Worm (Caenorhabditis elegans): Measurements from ENCODE around the gene C41C4.9.

The C41C4.9 gene

ce11 chrII:8127794-8128193, 20.3 kb downstream of the C41C4.9 start:
- TF ChIP-seq W03F9.2 (tag; optimal IDR thresholded peaks at IDR 0.05) (no peak), him-1 (tag; optimal IDR thresholded peaks at IDR 0.05) (no peak), dao-5 (tag; optimal IDR thresholded peaks at IDR 0.05) (no peak)

ce11 chrII:8128273-8129039, 21.0 kb downstream of the C41C4.9 start:
- TF ChIP-seq W03F9.2 (tag; optimal IDR thresholded peaks at IDR 0.05) (no peak), him-1 (tag; optimal IDR thresholded peaks at IDR 0.05) (peak; percentile 36), dao-5 (tag; optimal IDR thresholded peaks at IDR 0.05) (peak; percentile 9)

- TF ChIP-seq dao-5 (tag; optimal IDR thresholded peaks at IDR 0.05) (no peak), W03F9.2 (tag; optimal IDR thresholded peaks at IDR 0.05) (no peak), him-1 (tag; optimal IDR thresholded peaks at IDR 0.05) (no peak)
Measured at ce11 chrII:8129040-8129387, 21.6 kb downstream of the C41C4.9 start.

DNA sequence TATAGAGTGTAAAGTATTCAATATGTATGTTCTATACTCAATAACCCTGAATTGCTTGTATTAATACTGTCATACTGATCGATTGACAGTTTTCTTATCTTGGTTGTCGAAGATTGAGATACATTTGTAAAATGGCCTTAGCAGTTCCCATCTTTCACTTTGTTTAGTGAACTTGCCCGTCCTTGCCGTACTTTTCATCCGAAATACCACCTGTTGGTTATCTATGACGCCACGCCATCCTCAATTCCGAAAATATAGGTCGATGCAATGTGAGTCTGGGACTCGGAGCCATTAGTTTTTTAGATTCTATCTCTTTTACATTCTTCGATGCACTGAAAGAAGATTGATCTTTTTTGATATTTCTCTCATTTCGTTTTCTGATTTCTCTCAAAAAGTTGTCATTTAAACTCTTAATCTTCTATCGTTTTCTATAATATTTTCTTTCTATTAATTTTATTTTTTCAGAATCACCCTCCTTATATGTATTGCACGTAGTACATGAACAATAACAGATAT, 22.1 kb downstream of the C41C4.9 start, which contains the start of gene ulp-4:
Gene ulp-4, plus strand, starts transcription at position 466 of the 516 bp plus-strand sequence.
- TF ChIP-seq him-1 (tag; optimal IDR thresholded peaks at IDR 0.05) (no peak), W03F9.2 (tag; optimal IDR thresholded peaks at IDR 0.05) (no peak), dao-5 (tag; optimal IDR thresholded peaks at IDR 0.05) (no peak)

DNA sequence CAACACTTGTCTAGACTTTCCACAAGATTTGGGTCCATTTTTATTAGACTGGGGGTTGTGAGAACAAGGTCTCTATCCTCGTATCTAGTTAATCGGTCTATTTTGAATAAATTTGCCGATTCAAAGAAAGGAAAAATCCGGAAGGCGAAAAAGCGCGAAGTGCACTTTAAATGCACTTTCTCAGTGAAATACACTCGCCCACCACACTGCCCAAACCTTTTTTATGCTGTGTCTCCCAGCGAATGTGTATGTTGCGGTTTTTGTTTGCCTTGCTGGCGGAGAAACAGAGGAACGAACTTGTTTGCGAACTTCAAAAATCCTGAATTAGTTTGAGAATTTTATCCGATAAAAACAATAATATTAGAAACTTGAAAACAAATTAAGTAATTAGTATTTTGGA, 23.3 kb downstream of the C41C4.9 start:
- TF ChIP-seq dao-5 (tag; optimal IDR thresholded peaks at IDR 0.05): no peak
- no peak for TF ChIP-seq W03F9.2 (tag; optimal IDR thresholded peaks at IDR 0.05)

- TF ChIP-seq him-1 (tag; optimal IDR thresholded peaks at IDR 0.05) (peak; percentile 67), dao-5 (tag; optimal IDR thresholded peaks at IDR 0.05) (no peak)
Measured at ce11 chrII:8131413-8131966, 24.0 kb downstream of the C41C4.9 start.

ce11 chrII:8135953-8136352, 28.5 kb downstream of the C41C4.9 start:
- TF ChIP-seq dao-5 (tag; optimal IDR thresholded peaks at IDR 0.05) (no peak), him-1 (tag; optimal IDR thresholded peaks at IDR 0.05) (no peak), W03F9.2 (tag; optimal IDR thresholded peaks at IDR 0.05) (no peak)

ce11 chrII:8136818-8137217, 29.4 kb downstream of the C41C4.9 start, which contains the start of gene ctns-1:
ctns-1 (minus strand) TSS chrII:8136918.
- no peak for TF ChIP-seq him-1 (tag; optimal IDR thresholded peaks at IDR 0.05)
- TF ChIP-seq W03F9.2 (tag; optimal IDR thresholded peaks at IDR 0.05): no peak
- no peak for TF ChIP-seq dao-5 (tag; optimal IDR thresholded peaks at IDR 0.05)

ce11 chrII:8137379-8137778, 29.9 kb downstream of the C41C4.9 start:
- TF ChIP-seq W03F9.2 (tag; optimal IDR thresholded peaks at IDR 0.05) (no peak), dao-5 (tag; optimal IDR thresholded peaks at IDR 0.05) (no peak), him-1 (tag; optimal IDR thresholded peaks at IDR 0.05) (no peak)

ce11 chrII:8138015-8138546, 30.6 kb downstream of the C41C4.9 start, which contains the start of gene cdc-48.2:
cdc-48.2 (plus strand) TSS chrII:8138496.
- TF ChIP-seq W03F9.2 (tag; optimal IDR thresholded peaks at IDR 0.05): no peak
- no peak for TF ChIP-seq dao-5 (tag; optimal IDR thresholded peaks at IDR 0.05)
- no peak for TF ChIP-seq him-1 (tag; optimal IDR thresholded peaks at IDR 0.05)

DNA sequence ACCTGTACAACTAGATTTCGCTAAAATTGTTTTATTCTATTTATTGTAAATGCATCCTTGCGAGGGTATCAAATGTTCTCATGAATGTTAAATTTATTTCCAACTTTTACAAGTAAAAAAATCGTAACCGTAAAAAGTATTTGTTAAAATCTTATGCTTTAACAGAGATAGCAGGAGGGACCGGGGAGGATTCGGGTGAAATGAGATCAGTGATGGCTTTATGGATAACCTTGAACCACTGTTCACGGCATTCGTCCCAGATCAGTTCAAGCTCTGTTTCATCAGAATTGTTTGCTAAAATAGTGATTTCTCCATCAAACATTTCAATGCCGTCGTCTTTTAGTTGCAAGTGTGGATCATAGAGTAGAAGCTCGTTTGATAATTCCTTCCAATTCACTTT, 33.7 kb downstream of the C41C4.9 start:
- TF ChIP-seq dao-5 (tag; optimal IDR thresholded peaks at IDR 0.05): no peak
- no peak for TF ChIP-seq W03F9.2 (tag; optimal IDR thresholded peaks at IDR 0.05)
- no peak for TF ChIP-seq him-1 (tag; optimal IDR thresholded peaks at IDR 0.05)

ce11 chrII:8143278-8143931, 36.0 kb downstream of the C41C4.9 start, which contains the start of the genes ints-11 and rpl-10:
ints-11 (minus strand) TSS chrII:8143478.
rpl-10 (plus strand) TSS chrII:8143881.
- no peak for TF ChIP-seq him-1 (tag; optimal IDR thresholded peaks at IDR 0.05)
- TF ChIP-seq W03F9.2 (tag; optimal IDR thresholded peaks at IDR 0.05): peak; percentile 76

ce11 chrII:8144543-8144942, 37.1 kb downstream of the C41C4.9 start, which contains the start of gene F10B5.2:
F10B5.2 (plus strand) TSS chrII:8144762.
- TF ChIP-seq dao-5 (tag; optimal IDR thresholded peaks at IDR 0.05) (no peak), him-1 (tag; optimal IDR thresholded peaks at IDR 0.05) (no peak), W03F9.2 (tag; optimal IDR thresholded peaks at IDR 0.05) (no peak)

DNA sequence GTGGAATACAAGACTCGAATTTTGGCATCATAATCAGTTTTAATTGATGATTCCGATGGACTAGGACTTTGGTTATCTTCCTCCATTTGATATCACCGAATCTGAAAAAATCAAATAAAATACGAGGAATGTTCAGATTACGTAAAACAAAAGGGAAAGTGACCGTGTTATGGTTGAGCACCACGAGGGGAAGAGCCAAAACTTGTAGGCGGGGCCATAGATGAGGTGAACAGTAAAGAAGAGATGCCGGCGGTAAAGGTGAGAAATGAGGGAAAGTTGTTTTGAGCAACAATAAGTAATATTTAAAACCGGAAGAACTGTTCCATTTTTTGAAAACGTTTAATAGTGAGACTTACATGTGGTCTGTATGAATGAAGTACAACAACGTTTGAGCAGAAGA, 42.5 kb downstream of the C41C4.9 start, which contains the start of gene F10B5.3:
Gene F10B5.3, minus strand, starts transcription at position 101 of the 400 bp plus-strand sequence.
- TF ChIP-seq him-1 (tag; optimal IDR thresholded peaks at IDR 0.05): no peak
- TF ChIP-seq dao-5 (tag; optimal IDR thresholded peaks at IDR 0.05): no peak
- no peak for TF ChIP-seq W03F9.2 (tag; optimal IDR thresholded peaks at IDR 0.05)

Measured in whole organism, L4/young adult.